Worm (Caenorhabditis elegans) whole organism, L3 larva: Measurements from ENCODE around the gene srg-25.

ENCODE experiments used
- ama-1 ChIP-seq: fragments of 150-350 bp; optimal IDR thresholded peaks from 2 replicates; lab custom pipeline; 2018
- jun-1 ChIP-seq: fragments of 150-350 bp; optimal IDR thresholded peaks from 2 replicates; lab custom pipeline; 2014; ENCODE audit warnings: missing biosample characterization, missing genetic modification reagents, missing genetic modification characterization
- nhr-28 ChIP-seq: fragments of 150-350 bp; optimal IDR thresholded peaks from 2 replicates; lab custom pipeline; 2014; ENCODE audit warnings: missing biosample characterization, missing genetic modification characterization
- pha-4 ChIP-seq: fragments of 150-350 bp; optimal IDR thresholded peaks from 2 replicates; lab custom pipeline; 2014; ENCODE audit warnings: missing biosample characterization, missing genetic modification reagents, missing genetic modification characterization
- pqm-1 ChIP-seq: fragments of 150-350 bp; optimal IDR thresholded peaks from 2 replicates; lab custom pipeline; 2017; ENCODE audit warnings: missing biosample characterization, missing genetic modification characterization, inconsistent platforms
- skn-1 ChIP-seq: fragments of 150-350 bp; optimal IDR thresholded peaks from 2 replicates; lab custom pipeline; 2014; ENCODE audit warnings: missing biosample characterization, missing genetic modification characterization

DNA sequence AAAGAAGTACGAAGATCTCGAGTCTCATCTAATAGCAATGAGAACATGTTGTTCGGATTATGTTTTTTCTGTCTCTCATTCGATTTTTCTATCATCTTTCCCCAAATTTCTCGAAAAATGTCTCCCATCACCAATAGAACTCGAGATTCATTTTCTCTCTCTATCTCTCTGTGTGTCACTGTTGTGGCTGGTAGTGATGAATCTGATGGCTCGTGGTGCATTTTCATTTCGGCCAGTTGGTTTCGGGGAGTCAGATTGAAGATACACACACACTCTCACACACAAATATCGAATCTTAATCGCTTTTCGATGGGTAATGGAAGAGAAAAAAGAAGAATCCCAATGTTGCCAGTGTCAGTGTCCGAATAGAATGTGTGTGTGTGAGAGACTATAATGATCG lies 49.4 kb downstream of the srg-25 start:
- TF ChIP-seq ama-1 (lab: Kevin White, UChicago) (no peak), skn-1 (tag; lab: Kevin White, UChicago) (no peak), pha-4 (tag; lab: Kevin White, UChicago) (no peak), jun-1 (no peak), nhr-28 (no peak), pqm-1 (no peak)
